Fruit fly (Drosophila melanogaster): ENCODE measurements around the gene eRF1.
A peak's percentile ranks its signal among the peaks of the same experiment; 100 is the strongest.

DNA sequence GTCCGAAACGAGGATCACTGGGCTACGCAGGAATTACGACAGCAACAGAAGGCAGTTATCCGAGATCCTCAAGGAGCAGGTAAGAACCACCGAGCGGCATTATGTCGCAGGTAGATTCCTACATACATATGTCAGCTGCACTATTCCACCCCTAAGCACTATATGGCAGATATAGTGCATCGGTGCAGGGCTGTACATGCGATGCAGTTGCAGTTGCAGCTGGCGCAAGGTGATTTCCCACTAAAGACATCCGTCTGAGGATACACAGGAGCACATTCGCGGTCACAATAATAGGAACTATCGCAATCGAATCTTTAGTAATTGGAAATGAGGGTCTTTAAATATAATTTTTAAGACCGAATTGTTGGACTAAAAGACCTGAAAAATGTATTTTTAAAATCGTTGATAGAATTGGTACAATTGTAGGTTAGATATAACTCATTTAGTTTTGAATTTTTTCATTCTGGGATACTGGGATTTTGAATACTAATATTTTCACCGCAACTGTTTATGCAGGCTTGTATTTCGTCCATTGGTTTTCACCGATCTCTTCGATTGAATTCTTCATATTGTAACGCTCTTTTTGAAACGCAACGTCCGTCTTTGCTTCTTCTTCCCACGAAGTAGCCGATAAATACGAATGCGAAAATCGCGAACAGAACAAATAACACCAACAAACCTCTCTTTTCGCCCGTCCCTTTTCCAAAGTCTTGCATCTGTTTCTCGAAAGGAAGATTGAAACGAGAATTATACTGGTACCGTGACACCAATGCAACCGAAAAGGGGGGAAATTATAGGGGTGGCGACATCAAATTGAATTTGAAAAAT lies 54.7 kb downstream of the eRF1 start:
- TF ChIP-seq CG15710 (tag; optimal IDR thresholded peaks at IDR 0.05) (peak; percentile 84), Snoo (tag; optimal IDR thresholded peaks at IDR 0.05) (peak; percentile 34), EcR (GFP tag; optimal IDR thresholded peaks at IDR 0.05) (no peak), D1 (tag; optimal IDR thresholded peaks at IDR 0.05) (peak; percentile 20), CG12605 (GFP tag; IDR thresholded peaks at IDR 0.05) (no peak), CG17806 (tag; optimal IDR thresholded peaks at IDR 0.05) (peak; percentile 74)
